Fruit fly (Drosophila melanogaster) whole organism, embryonic: ENCODE measurements around the gene Ctr9.

Source experiments
- CG10267 ChIP-seq: fragments of 200-800 bp; sonication (Bioruptor generic); optimal IDR thresholded peaks from 2 replicates; lab custom pipeline; 2018; ENCODE audit warnings: missing biosample characterization, mild to moderate bottlenecking, missing genetic modification characterization, moderate library complexity
- CG1233 ChIP-seq: fragments of 200-800 bp; sonication (Bioruptor generic); optimal IDR thresholded peaks from 4 replicates; lab custom pipeline; 2018; ENCODE audit warnings: missing biosample characterization, mild to moderate bottlenecking, missing genetic modification characterization
- CG12391 ChIP-seq: fragments of 200-800 bp; sonication (Bioruptor generic); optimal IDR thresholded peaks from 3 replicates; lab custom pipeline; 2018; ENCODE audit warnings: missing biosample characterization, mild to moderate bottlenecking, missing genetic modification characterization, moderate library complexity
- CG13287 ChIP-seq: fragments of 200-800 bp; sonication (Bioruptor generic); IDR thresholded peaks from 2 replicates; pipeline ENCODE4 v1.3.6; 2022; ENCODE audit warnings: missing biosample characterization, missing genetic modification characterization; ENCODE audit not compliant: partially characterized antibody
- CG13424 ChIP-seq: fragments of 200-800 bp; sonication (Bioruptor generic); optimal IDR thresholded peaks from 2 replicates; lab custom pipeline; 2019; ENCODE audit warnings: missing biosample characterization, mild to moderate bottlenecking, missing genetic modification characterization, moderate library complexity
- CG15269 ChIP-seq: fragments of 200-800 bp; sonication (Bioruptor generic); optimal IDR thresholded peaks from 2 replicates; lab custom pipeline; 2018; ENCODE audit warnings: missing biosample characterization, mild to moderate bottlenecking, missing genetic modification characterization, moderate library complexity
- CG15696 ChIP-seq: fragments of 200-800 bp; sonication (Bioruptor generic); optimal IDR thresholded peaks from 2 replicates; lab custom pipeline; 2019; ENCODE audit warnings: missing biosample characterization, mild to moderate bottlenecking, missing genetic modification characterization, moderate library complexity
- CG2116 ChIP-seq: fragments of 200-800 bp; sonication (Bioruptor generic); optimal IDR thresholded peaks from 3 replicates; lab custom pipeline; 2018; ENCODE audit warnings: missing biosample characterization, mild to moderate bottlenecking, missing genetic modification characterization
- CG2199 ChIP-seq: fragments of 200-800 bp; sonication (Bioruptor generic); IDR thresholded peaks from 3 replicates; pipeline ENCODE4 v1.3.6; 2022; ENCODE audit warnings: missing biosample characterization, missing genetic modification characterization
- CG3163 ChIP-seq: fragments of 200-800 bp; sonication (Bioruptor generic); optimal IDR thresholded peaks from 3 replicates; lab custom pipeline; 2016; ENCODE audit warnings: missing biosample characterization, missing genetic modification characterization
- CG4328 ChIP-seq: fragments of 200-800 bp; sonication (Bioruptor generic); optimal IDR thresholded peaks from 3 replicates; lab custom pipeline; 2017; ENCODE audit warnings: missing biosample characterization, missing genetic modification reagents, missing genetic modification characterization
- CG4404 ChIP-seq: fragments of 200-800 bp; sonication (Bioruptor generic); IDR thresholded peaks from 2 replicates; pipeline ENCODE4 v1.3.6; 2022; ENCODE audit warnings: missing biosample characterization, missing genetic modification characterization
- CG6254 ChIP-seq: fragments of 200-800 bp; sonication (Bioruptor generic); optimal IDR thresholded peaks from 3 replicates; lab custom pipeline; 2017; ENCODE audit warnings: mild to moderate bottlenecking, missing biosample characterization, missing genetic modification reagents, missing genetic modification characterization
- CG6791 ChIP-seq: fragments of 200-800 bp; sonication (Bioruptor generic); IDR thresholded peaks from 3 replicates; pipeline ENCODE4 v1.3.6; 2022; ENCODE audit warnings: missing biosample characterization, missing genetic modification characterization; ENCODE audit not compliant: partially characterized antibody
- CG7963 ChIP-seq: fragments of 200-800 bp; sonication (Bioruptor generic); IDR thresholded peaks from 3 replicates; pipeline ENCODE4 v1.3.6; 2022; ENCODE audit warnings: missing biosample characterization, missing genetic modification characterization; ENCODE audit not compliant: partially characterized antibody
- CG8388 ChIP-seq: fragments of 200-800 bp; sonication (Bioruptor generic); optimal IDR thresholded peaks from 2 replicates; lab custom pipeline; 2019; ENCODE audit warnings: missing biosample characterization, mild to moderate bottlenecking, missing genetic modification characterization, moderate library complexity
- CG9797 ChIP-seq: fragments of 200-800 bp; sonication (Bioruptor generic); optimal IDR thresholded peaks from 3 replicates; lab custom pipeline; 2018; ENCODE audit warnings: missing biosample characterization, mild to moderate bottlenecking, missing genetic modification characterization
- Dip3 ChIP-seq: fragments of 200-800 bp; sonication (Bioruptor generic); optimal IDR thresholded peaks from 3 replicates; lab custom pipeline; 2016; ENCODE audit warnings: missing biosample characterization, missing genetic modification characterization
- Drgx ChIP-seq: fragments of 200-800 bp; sonication (Bioruptor generic); IDR thresholded peaks from 2 replicates; pipeline ENCODE4 v1.3.6; 2022; ENCODE audit warnings: missing biosample characterization, missing genetic modification characterization
- E2f1 ChIP-seq: fragments of 200-800 bp; sonication (Bioruptor generic); IDR thresholded peaks from 2 replicates; pipeline ENCODE4 v1.3.6; 2022; ENCODE audit warnings: missing biosample characterization, missing genetic modification characterization
- Elba2 ChIP-seq: fragments of 200-800 bp; sonication (Bioruptor generic); optimal IDR thresholded peaks from 3 replicates; lab custom pipeline; 2016; ENCODE audit warnings: missing biosample characterization, missing genetic modification characterization
- HmgZ ChIP-seq: fragments of 200-800 bp; sonication (Bioruptor generic); optimal IDR thresholded peaks from 2 replicates; lab custom pipeline; 2018; ENCODE audit warnings: missing biosample characterization, mild to moderate bottlenecking, missing genetic modification characterization
- Kr ChIP-seq: fragments of 200-800 bp; sonication (Bioruptor generic); optimal IDR thresholded peaks from 2 replicates; lab custom pipeline; 2017; ENCODE audit warnings: missing biosample characterization, mild to moderate bottlenecking, missing genetic modification characterization
- Mad ChIP-seq: fragments of 200-800 bp; sonication (Bioruptor generic); optimal IDR thresholded peaks from 2 replicates; lab custom pipeline; 2016; ENCODE audit warnings: missing biosample characterization, missing genetic modification characterization
- Mes4 ChIP-seq: fragments of 200-800 bp; sonication (Bioruptor generic); optimal IDR thresholded peaks from 2 replicates; lab custom pipeline; 2016; ENCODE audit warnings: missing biosample characterization, missing genetic modification characterization
- Nf-YB ChIP-seq: fragments of 200-800 bp; sonication (Bioruptor generic); optimal IDR thresholded peaks from 3 replicates; lab custom pipeline; 2019; ENCODE audit warnings: missing biosample characterization, mild to moderate bottlenecking, missing genetic modification characterization, moderate library complexity
- PHDP ChIP-seq: fragments of 200-800 bp; sonication (Bioruptor generic); optimal IDR thresholded peaks from 3 replicates; lab custom pipeline; 2018; ENCODE audit warnings: missing biosample characterization, mild to moderate bottlenecking, missing genetic modification characterization, moderate library complexity
- Rfx ChIP-seq: fragments of 200-800 bp; sonication (Bioruptor generic); IDR thresholded peaks from 2 replicates; pipeline ENCODE4 v1.3.6; 2022; ENCODE audit warnings: missing biosample characterization, missing genetic modification characterization
- Stat92E ChIP-seq, 3 experiments: fragments of >200 bp in 2 of 3; fragments of 200-800 bp in 1 of 3; sonication (Bioruptor generic) in 1 of 3; optimal IDR thresholded peaks; 2 replicates each; lab custom pipeline; 2017 to 2019; ENCODE audit warnings: missing biosample characterization in 3 of 3, missing genetic modification characterization in 3 of 3, mild to moderate bottlenecking in 1 of 3, moderate library complexity in 1 of 3
- Tbp ChIP-seq: fragments of >200 bp; optimal IDR thresholded peaks from 2 replicates; lab custom pipeline; 2018; ENCODE audit warnings: missing biosample characterization, missing genetic modification characterization
- YL-1 ChIP-seq: fragments of 200-800 bp; sonication (Bioruptor generic); optimal IDR thresholded peaks from 3 replicates; lab custom pipeline; 2017; ENCODE audit warnings: missing biosample characterization, mild to moderate bottlenecking, missing genetic modification characterization
- aop ChIP-seq: fragments of 200-800 bp; sonication (Bioruptor generic); IDR thresholded peaks from 2 replicates; pipeline ENCODE4 v1.3.6; 2022; ENCODE audit warnings: missing biosample characterization, missing genetic modification characterization
- ase ChIP-seq: fragments of 200-800 bp; sonication (Bioruptor generic); IDR thresholded peaks from 3 replicates; pipeline ENCODE4 v1.3.6; 2022; ENCODE audit warnings: missing biosample characterization, missing genetic modification characterization
- br ChIP-seq: fragments of >200 bp; optimal IDR thresholded peaks from 2 replicates; lab custom pipeline; 2017
- cad ChIP-seq: fragments of >200 bp; optimal IDR thresholded peaks from 2 replicates; lab custom pipeline; 2017; ENCODE audit warnings: missing biosample characterization, missing genetic modification characterization
- cas ChIP-seq: fragments of 200-800 bp; sonication (Bioruptor generic); IDR thresholded peaks from 2 replicates; pipeline ENCODE4 v1.3.6; 2022; ENCODE audit warnings: missing biosample characterization, missing genetic modification characterization
- chif ChIP-seq, 2 experiments: fragments of 200-800 bp; sonication (Bioruptor generic); optimal IDR thresholded peaks; 3 replicates each; lab custom pipeline; 2016; ENCODE audit warnings: missing biosample characterization in 2 of 2, missing genetic modification characterization in 2 of 2
- corto ChIP-seq: fragments of 200-800 bp; sonication (Bioruptor generic); optimal IDR thresholded peaks from 2 replicates; lab custom pipeline; 2016; ENCODE audit warnings: missing biosample characterization, mild to moderate bottlenecking, missing genetic modification characterization, moderate library complexity
- gcm2 ChIP-seq: fragments of 200-800 bp; sonication (Bioruptor generic); optimal IDR thresholded peaks from 2 replicates; lab custom pipeline; 2016; ENCODE audit warnings: missing biosample characterization, missing genetic modification characterization
- hb ChIP-seq: fragments of 200-800 bp; sonication (Bioruptor generic); IDR thresholded peaks from 3 replicates; pipeline ENCODE4 v1.3.6; 2022; ENCODE audit warnings: missing biosample characterization, missing genetic modification characterization; ENCODE audit not compliant: partially characterized antibody
- lab ChIP-seq: fragments of 200-800 bp; sonication (Bioruptor generic); optimal IDR thresholded peaks from 3 replicates; lab custom pipeline; 2017; ENCODE audit warnings: missing biosample characterization, missing genetic modification characterization, mild to moderate bottlenecking, moderate library complexity, missing genetic modification reagents
- mam ChIP-seq: fragments of 200-800 bp; sonication (Bioruptor generic); optimal IDR thresholded peaks from 3 replicates; lab custom pipeline; 2016; ENCODE audit warnings: missing biosample characterization, missing genetic modification characterization
- nom ChIP-seq: fragments of 200-800 bp; sonication (Bioruptor generic); optimal IDR thresholded peaks from 2 replicates; lab custom pipeline; 2017; ENCODE audit warnings: missing biosample characterization, missing genetic modification characterization, mild to moderate bottlenecking, moderate library complexity, missing genetic modification reagents
- pfk ChIP-seq: fragments of 200-800 bp; sonication (Bioruptor generic); optimal IDR thresholded peaks from 2 replicates; lab custom pipeline; 2018; ENCODE audit warnings: missing biosample characterization, mild to moderate bottlenecking, missing genetic modification characterization, moderate library complexity
- pho ChIP-seq: fragments of 200-800 bp; sonication (Bioruptor generic); optimal IDR thresholded peaks from 2 replicates; lab custom pipeline; 2016; ENCODE audit warnings: missing biosample characterization, missing genetic modification characterization
- salm ChIP-seq: fragments of 200-800 bp; sonication (Bioruptor generic); optimal IDR thresholded peaks from 2 replicates; lab custom pipeline; 2018; ENCODE audit warnings: missing biosample characterization, mild to moderate bottlenecking, missing genetic modification characterization
- sens ChIP-seq: fragments of 200-800 bp; sonication (Bioruptor generic); peaks from one replicate; lab custom pipeline; 2016; ENCODE audit warnings: missing biosample characterization, missing genetic modification characterization
- slou ChIP-seq: fragments of 200-800 bp; sonication (Bioruptor generic); optimal IDR thresholded peaks from 3 replicates; lab custom pipeline; 2016; ENCODE audit warnings: missing biosample characterization, missing genetic modification characterization
- sr ChIP-seq: fragments of 200-800 bp; sonication (Bioruptor generic); IDR thresholded peaks from 3 replicates; pipeline ENCODE4 v1.3.6; 2022; ENCODE audit warnings: missing biosample characterization, missing genetic modification characterization
- tup ChIP-seq: fragments of 200-800 bp; sonication (Bioruptor generic); optimal IDR thresholded peaks from 2 replicates; lab custom pipeline; 2016; ENCODE audit warnings: missing biosample characterization, mild to moderate bottlenecking, missing genetic modification characterization, moderate library complexity
- unpg ChIP-seq: fragments of 200-800 bp; sonication (Bioruptor generic); optimal IDR thresholded peaks from 3 replicates; lab custom pipeline; 2018; ENCODE audit warnings: missing biosample characterization, mild to moderate bottlenecking, missing genetic modification characterization, moderate library complexity
- zfh2 ChIP-seq: fragments of 200-800 bp; sonication (Bioruptor generic); optimal IDR thresholded peaks from 2 replicates; lab custom pipeline; 2016; ENCODE audit warnings: missing biosample characterization, missing genetic modification characterization

Ctr9 gene

DNA sequence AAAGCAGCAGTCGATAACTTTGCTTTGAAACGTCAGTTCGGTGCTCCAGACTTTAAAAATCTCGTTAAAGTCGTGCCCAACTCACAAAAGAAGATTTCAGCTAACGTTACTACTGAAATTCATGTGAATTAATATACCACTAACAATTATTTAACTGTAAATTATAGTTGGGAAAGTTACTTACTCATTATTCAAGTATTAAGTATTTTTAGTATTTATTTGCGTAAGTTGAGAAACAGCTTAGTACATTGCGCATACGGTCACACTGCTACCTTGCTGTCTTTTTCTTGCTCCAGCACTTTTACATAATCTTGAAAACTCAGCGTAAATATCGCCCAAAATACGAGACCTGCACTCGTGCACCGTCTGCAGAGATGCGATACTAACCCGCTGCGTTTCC is 22.7 kb downstream of the Ctr9 start, which contains the start of gene ND-ACP (continued):
- TF ChIP-seq Kr (GFP tag; lab: Kevin White, UChicago) (no peak), lab (GFP tag; lab: Kevin White, UChicago) (no peak), PHDP (tag; lab: Kevin White, UChicago) (no peak), salm (tag; lab: Kevin White, UChicago) (no peak), Elba2 (GFP tag; lab: Kevin White, UChicago) (no peak), Drgx (GFP tag; lab: Robert Waterston, UW) (no peak), Mad (GFP tag; lab: Kevin White, UChicago) (no peak), CG1233 (GFP tag; lab: Kevin White, UChicago) (no peak), cad (no peak), CG2199 (GFP tag; lab: Robert Waterston, UW) (no peak), CG4328 (GFP tag; lab: Kevin White, UChicago) (no peak), pfk (GFP tag; lab: Kevin White, UChicago) (no peak), CG15269 (tag; lab: Kevin White, UChicago) (no peak), corto (GFP tag; lab: Kevin White, UChicago) (no peak), E2f1 (GFP tag; lab: Robert Waterston, UW) (no peak), Nf-YB (GFP tag; lab: Kevin White, UChicago) (no peak), ase (GFP tag; lab: Robert Waterston, UW) (no peak), tup (GFP tag; lab: Kevin White, UChicago) (no peak), Stat92E (GFP tag; optimal IDR thresholded peaks at IDR 0.05; lab: Kevin White, UChicago) (peak in 1 of 3 experiments; percentile 60), Dip3 (GFP tag; lab: Kevin White, UChicago) (no peak), Rfx (no peak), CG3163 (GFP tag; lab: Kevin White, UChicago) (no peak), CG6791 (GFP tag; lab: Robert Waterston, UW) (no peak), pho (GFP tag; lab: Kevin White, UChicago) (no peak), unpg (GFP tag; lab: Kevin White, UChicago) (no peak), chif (GFP tag; optimal IDR thresholded peaks at IDR 0.05; lab: Kevin White, UChicago) (no peak), CG10267 (tag; lab: Kevin White, UChicago) (peak; percentile 43), Mes4 (GFP tag; lab: Kevin White, UChicago) (no peak), CG9797 (GFP tag; lab: Kevin White, UChicago) (peak; percentile 89), sens (GFP tag; lab: Kevin White, UChicago) (no peak), CG4404 (GFP tag; lab: Robert Waterston, UW) (no peak), sr (GFP tag; lab: Robert Waterston, UW) (no peak), CG13287 (GFP tag; lab: Robert Waterston, UW) (no peak; the same call in 1 of the 2 replicates), HmgZ (peak; percentile 19), CG12391 (tag; lab: Kevin White, UChicago) (peak; percentile 2), CG6254 (no peak), nom (GFP tag; lab: Kevin White, UChicago) (no peak), br (no peak), mam (GFP tag; lab: Kevin White, UChicago) (no peak), CG2116 (GFP tag; lab: Kevin White, UChicago) (peak; percentile 79), slou (GFP tag; lab: Kevin White, UChicago) (no peak), CG8388 (GFP tag; lab: Kevin White, UChicago) (no peak), CG7963 (GFP tag; lab: Robert Waterston, UW) (no peak), zfh2 (GFP tag; lab: Kevin White, UChicago) (no peak), CG13424 (tag; lab: Kevin White, UChicago) (no peak), aop (no peak), hb (no peak), gcm2 (GFP tag; lab: Kevin White, UChicago) (no peak), cas (no peak), CG15696 (tag; lab: Kevin White, UChicago) (no peak), Tbp (no peak), YL-1 (peak; percentile 75)
